Fruit fly (Drosophila melanogaster): ENCODE results near the gene lft.

lft gene

dm6 chr2L:10372297-10372696 lies 8.0 kb downstream of the lft start:
- TF ChIP-seq CG17612 (GFP tag; IDR thresholded peaks at IDR 0.05) (0 out of 2 replicates have a peak, but pooled peaks have one; percentile 28), CG11560 (tag; IDR thresholded peaks at IDR 0.05) (0 out of 3 replicates have a peak, but pooled peaks have one; percentile 35), Ets97D (GFP tag; optimal IDR thresholded peaks at IDR 0.05) (peak; percentile 11), da (GFP tag; optimal IDR thresholded peaks at IDR 0.05) (peak; percentile 13), ci (GFP tag; IDR thresholded peaks at IDR 0.05) (0 out of 3 replicates have a peak, but pooled peaks have one; percentile 33), CG12659 (GFP tag; optimal IDR thresholded peaks at IDR 0.05) (no peak), dysf (GFP tag; IDR thresholded peaks at IDR 0.05) (0 out of 3 replicates have a peak, but pooled peaks have one; percentile 28), ase (GFP tag; IDR thresholded peaks at IDR 0.05) (0 out of 3 replicates have a peak, but pooled peaks have one; percentile 11), Doc3 (GFP tag; IDR thresholded peaks at IDR 0.05; ENCODE audit: partially characterized antibody) (0 out of 3 replicates have a peak, but pooled peaks have one; percentile 32), pfk (GFP tag; optimal IDR thresholded peaks at IDR 0.05) (peak; percentile 86), CG11723 (GFP tag; optimal IDR thresholded peaks at IDR 0.05) (peak; percentile 18), Dll (GFP tag; IDR thresholded peaks at IDR 0.05; ENCODE audit: partially characterized antibody) (no peak), CG1603 (tag; optimal IDR thresholded peaks at IDR 0.05) (peak; percentile 67), CG30020 (tag; optimal IDR thresholded peaks at IDR 0.05) (peak; percentile 49), CG31388 (GFP tag; optimal IDR thresholded peaks at IDR 0.05) (no peak)

- TF ChIP-seq CG9727 (GFP tag; optimal IDR thresholded peaks at IDR 0.05) (no peak), ems (GFP tag; optimal IDR thresholded peaks at IDR 0.05) (no peak), nom (GFP tag; optimal IDR thresholded peaks at IDR 0.05) (no peak), jigr1 (GFP tag; IDR thresholded peaks at IDR 0.05) (no peak), CG11560 (tag; IDR thresholded peaks at IDR 0.05) (no peak), NC2α (GFP tag; optimal IDR thresholded peaks at IDR 0.05) (no peak), sens-2 (GFP tag; IDR thresholded peaks at IDR 0.05) (no peak), chm (GFP tag; IDR thresholded peaks at IDR 0.05) (no peak), rib (GFP tag; IDR thresholded peaks at IDR 0.05) (no peak), ac (GFP tag; optimal IDR thresholded peaks at IDR 0.05) (no peak), pho (GFP tag; optimal IDR thresholded peaks at IDR 0.05) (no peak), CG1792 (GFP tag; optimal IDR thresholded peaks at IDR 0.05) (no peak), Elba2 (GFP tag; optimal IDR thresholded peaks at IDR 0.05) (no peak), BEAF-32 (GFP tag; optimal IDR thresholded peaks at IDR 0.05) (peak; percentile 8), lab (GFP tag; optimal IDR thresholded peaks at IDR 0.05) (no peak), Atf-2 (GFP tag; optimal IDR thresholded peaks at IDR 0.05) (no peak), gfzf (GFP tag; optimal IDR thresholded peaks at IDR 0.05) (no peak), Hr3 (GFP tag; optimal IDR thresholded peaks at IDR 0.05) (no peak), CG9437 (GFP tag; optimal IDR thresholded peaks at IDR 0.05) (no peak), Doc2 (GFP tag; IDR thresholded peaks at IDR 0.05) (no peak), Abd-B (GFP tag; optimal IDR thresholded peaks at IDR 0.05) (no peak), Dad (GFP tag; optimal IDR thresholded peaks at IDR 0.05) (no peak), E2f2 (GFP tag; IDR thresholded peaks at IDR 0.05) (no peak), sd (tag; optimal IDR thresholded peaks at IDR 0.05) (no peak), caup (GFP tag; optimal IDR thresholded peaks at IDR 0.05; ENCODE audit: severe bottlenecking) (no peak), CG1832 (GFP tag; optimal IDR thresholded peaks at IDR 0.05) (no peak), tx (GFP tag; optimal IDR thresholded peaks at IDR 0.05) (no peak), CG9932 (GFP tag; IDR thresholded peaks at IDR 0.05) (no peak), CG3163 (GFP tag; optimal IDR thresholded peaks at IDR 0.05) (no peak), sima (GFP tag; optimal IDR thresholded peaks at IDR 0.05) (no peak), CG17612 (GFP tag; IDR thresholded peaks at IDR 0.05) (no peak), kni (GFP tag; optimal IDR thresholded peaks at IDR 0.05) (no peak), sim (GFP tag; IDR thresholded peaks at IDR 0.05) (no peak), bab2 (GFP tag; optimal IDR thresholded peaks at IDR 0.05) (no peak), CG9609 (GFP tag; optimal IDR thresholded peaks at IDR 0.05) (no peak), ken (GFP tag; IDR thresholded peaks at IDR 0.05) (no peak)
Observed at dm6 chr2L:10373605-10374269, 9.5 kb downstream of the lft start, which contains the start of gene rho-5. TSS of gene rho-5 (minus strand) at chr2L:10373900.

Measured in whole organism, embryonic.